Worm (Caenorhabditis elegans) whole organism, L2 larva: Measurements from ENCODE around the gene F02E11.7.

Experiments
- ZK546.5 ChIP-seq: sonication (generic microtip); optimal IDR thresholded peaks from 2 replicates; lab custom pipeline; 2017; ENCODE audit warnings: missing biosample characterization, missing genetic modification characterization
- ceh-82 ChIP-seq: fragments of 150-350 bp; optimal IDR thresholded peaks from 2 replicates; lab custom pipeline; 2014; ENCODE audit warnings: missing biosample characterization, missing genetic modification characterization
- fos-1 ChIP-seq: fragments of 150-350 bp; optimal IDR thresholded peaks from 2 replicates; lab custom pipeline; 2014; ENCODE audit warnings: missing biosample characterization, missing genetic modification characterization
- lsy-2 ChIP-seq, 2 experiments: fragments of 150-350 bp in 1 of 2; sonication (generic microtip) in 1 of 2; optimal IDR thresholded peaks; 2 replicates each; lab custom pipeline; 2014 to 2017; ENCODE audit warnings: missing biosample characterization in 2 of 2, missing genetic modification characterization in 2 of 2
- snpc-4 ChIP-seq: fragments of 150-350 bp; optimal IDR thresholded peaks from 2 replicates; lab custom pipeline; 2014; ENCODE audit warnings: missing biosample characterization, missing genetic modification characterization
- unc-39 ChIP-seq: fragments of 150-350 bp; optimal IDR thresholded peaks from 2 replicates; lab custom pipeline; 2014; ENCODE audit warnings: missing biosample characterization, missing genetic modification characterization
- unc-62 ChIP-seq: fragments of 150-350 bp; optimal IDR thresholded peaks from 2 replicates; lab custom pipeline; 2014; ENCODE audit warnings: missing biosample characterization, missing genetic modification reagents, missing genetic modification characterization
- zag-1 ChIP-seq: fragments of 150-350 bp; optimal IDR thresholded peaks from 2 replicates; lab custom pipeline; 2014; ENCODE audit warnings: missing biosample characterization, missing genetic modification characterization
- ztf-11 ChIP-seq: sonication (generic microtip); optimal IDR thresholded peaks from 2 replicates; lab custom pipeline; 2017; ENCODE audit warnings: missing biosample characterization, missing genetic modification characterization

- TF ChIP-seq lsy-2 (tag; optimal IDR thresholded peaks at IDR 0.05; lab: Kevin White, UChicago) (no peak), unc-39 (tag; lab: Kevin White, UChicago) (no peak), snpc-4 (tag; lab: Kevin White, UChicago) (no peak), zag-1 (tag; lab: Kevin White, UChicago) (no peak), unc-62 (no peak), fos-1 (tag; lab: Kevin White, UChicago) (no peak), ceh-82 (no peak), ZK546.5 (tag; lab: Kevin White, UChicago) (no peak), ztf-11 (tag; lab: Kevin White, UChicago) (no peak)
Measured at ce11 chrII:3267365-3267764, at the start of gene F02E11.7.
